Fruit fly (Drosophila melanogaster): Measurements from ENCODE around the gene Cyp12e1.

Gene Cyp12e1

dm6 chr3R:10471753-10472152 lies 37.2 kb downstream of the Cyp12e1 start (continued):
- TF ChIP-seq CG3032 (tag; optimal IDR thresholded peaks at IDR 0.05) (peak; percentile 34), Hr38 (GFP tag; optimal IDR thresholded peaks at IDR 0.05) (no peak), salr (GFP tag; optimal IDR thresholded peaks at IDR 0.05) (peak in 1 of 2 experiments; percentile 49), dac (GFP tag; optimal IDR thresholded peaks at IDR 0.05) (no peak), CG11294 (GFP tag; IDR thresholded peaks at IDR 0.05) (no peak), achi (GFP tag; optimal IDR thresholded peaks at IDR 0.05) (peak; percentile 16), fd85E (GFP tag; optimal IDR thresholded peaks at IDR 0.05) (no peak), CG6808 (GFP tag; optimal IDR thresholded peaks at IDR 0.05) (peak; percentile 19), eg (GFP tag; IDR thresholded peaks at IDR 0.05) (no peak), CG15336 (GFP tag; IDR thresholded peaks at IDR 0.05) (0 out of 2 replicates have a peak, but pooled peaks have one; percentile 30), lz (GFP tag; optimal IDR thresholded peaks at IDR 0.05) (no peak), Hr39 (GFP tag; optimal IDR thresholded peaks at IDR 0.05) (no peak), Eip78C (GFP tag) (peak; percentile 47), Smox (GFP tag; optimal IDR thresholded peaks at IDR 0.05) (no peak), OdsH (GFP tag; optimal IDR thresholded peaks at IDR 0.05) (no peak), CG11762 (GFP tag; optimal IDR thresholded peaks at IDR 0.05; ENCODE audit: insufficient read depth) (no peak)

- TF ChIP-seq CG15336 (GFP tag; IDR thresholded peaks at IDR 0.05) (no peak), Sox14 (GFP tag; optimal IDR thresholded peaks at IDR 0.05) (peak; percentile 30), Hr39 (GFP tag; optimal IDR thresholded peaks at IDR 0.05) (peak; percentile 58), Ets96B (tag; optimal IDR thresholded peaks at IDR 0.05) (peak; percentile 20), fkh (GFP tag; optimal IDR thresholded peaks at IDR 0.05) (no peak), topi (GFP tag; optimal IDR thresholded peaks at IDR 0.05) (peak; percentile 40), vri (GFP tag; optimal IDR thresholded peaks at IDR 0.05) (peak; percentile 45), Eip75B (GFP tag; optimal IDR thresholded peaks at IDR 0.05) (peak; percentile 13), Eip78C (GFP tag) (peak; percentile 85), acj6 (GFP tag; optimal IDR thresholded peaks at IDR 0.05) (peak; percentile 22), Blimp-1 (GFP tag; optimal IDR thresholded peaks at IDR 0.05) (no peak), CG8632 (GFP tag; optimal IDR thresholded peaks at IDR 0.05) (no peak), Sox102F (GFP tag; optimal IDR thresholded peaks at IDR 0.05) (peak; percentile 34), lz (GFP tag; optimal IDR thresholded peaks at IDR 0.05) (peak; percentile 53), CG6854 (GFP tag; optimal IDR thresholded peaks at IDR 0.05) (no peak), CG8119 (GFP tag; IDR thresholded peaks at IDR 0.05) (0 out of 3 replicates have a peak, but pooled peaks have one; percentile 15), CG11762 (GFP tag; optimal IDR thresholded peaks at IDR 0.05; ENCODE audit: insufficient read depth) (no peak), Gug (GFP tag; IDR thresholded peaks at IDR 0.05) (no peak), CG16779 (tag; optimal IDR thresholded peaks at IDR 0.05) (no peak), pdm3 (GFP tag; optimal IDR thresholded peaks at IDR 0.05) (peak; percentile 29), Smox (GFP tag; optimal IDR thresholded peaks at IDR 0.05) (peak; percentile 58), CG7368 (GFP tag; optimal IDR thresholded peaks at IDR 0.05) (no peak), CG3032 (tag; optimal IDR thresholded peaks at IDR 0.05) (no peak), spab (GFP tag; optimal IDR thresholded peaks at IDR 0.05) (peak; percentile 36), Met (GFP tag; optimal IDR thresholded peaks at IDR 0.05) (peak; percentile 68), achi (GFP tag; optimal IDR thresholded peaks at IDR 0.05) (peak; percentile 44), Hr4 (GFP tag; optimal IDR thresholded peaks at IDR 0.05) (peak; percentile 10), Ets21C (GFP tag; optimal IDR thresholded peaks at IDR 0.05) (peak; percentile 13), CG6792 (GFP tag; optimal IDR thresholded peaks at IDR 0.05) (peak; percentile 35), CG31627 (GFP tag; optimal IDR thresholded peaks at IDR 0.05) (peak; percentile 46), CG3919 (GFP tag; optimal IDR thresholded peaks at IDR 0.05) (peak; percentile 13), esn (GFP tag; optimal IDR thresholded peaks at IDR 0.05) (peak; percentile 73), salr (GFP tag; optimal IDR thresholded peaks at IDR 0.05) (no peak), CG1621 (tag; optimal IDR thresholded peaks at IDR 0.05) (peak; percentile 0), cyc (GFP tag; optimal IDR thresholded peaks at IDR 0.05) (peak; percentile 45), CG6808 (GFP tag; optimal IDR thresholded peaks at IDR 0.05) (peak; percentile 39), CG34406 (GFP tag; optimal IDR thresholded peaks at IDR 0.05) (peak; percentile 10), CG10631 (GFP tag; optimal IDR thresholded peaks at IDR 0.05) (peak; percentile 42), CG6276 (GFP tag; optimal IDR thresholded peaks at IDR 0.05) (no peak), Sox15 (GFP tag; optimal IDR thresholded peaks at IDR 0.05) (no peak), svp (GFP tag) (peak; percentile 69), CG6163 (GFP tag; IDR thresholded peaks at IDR 0.05) (peak; percentile 53; the same call in 1 of the 3 replicates), ss (GFP tag; optimal IDR thresholded peaks at IDR 0.05) (no peak), OdsH (GFP tag; optimal IDR thresholded peaks at IDR 0.05) (peak; percentile 37)
Observed at dm6 chr3R:10475949-10476348, 41.4 kb downstream of the Cyp12e1 start.
